Worm (Caenorhabditis elegans) whole organism, L3 larva: ENCODE measurements around the gene C12D5.4.

Source experiments
- aly-2 ChIP-seq: fragments of 150-350 bp; optimal IDR thresholded peaks from 2 replicates; lab custom pipeline; 2014; ENCODE audit warnings: missing biosample characterization, missing genetic modification characterization
- ama-1 ChIP-seq: fragments of 150-350 bp; optimal IDR thresholded peaks from 2 replicates; lab custom pipeline; 2018
- ceh-82 ChIP-seq: fragments of 150-350 bp; optimal IDR thresholded peaks from 2 replicates; lab custom pipeline; 2014; ENCODE audit warnings: missing biosample characterization, missing genetic modification characterization
- egl-27 ChIP-seq: sonication (generic microtip); optimal IDR thresholded peaks from 4 replicates; lab custom pipeline; 2017; ENCODE audit warnings: missing biosample characterization, missing genetic modification reagents, missing genetic modification characterization
- eor-1 ChIP-seq, 2 experiments: fragments of 150-350 bp; optimal IDR thresholded peaks; 2 replicates each; lab custom pipeline; 2014 to 2018; ENCODE audit warnings: missing biosample characterization in 2 of 2, missing genetic modification characterization in 2 of 2
- fkh-10 ChIP-seq: sonication (generic microtip); optimal IDR thresholded peaks from 2 replicates; lab custom pipeline; 2017; ENCODE audit warnings: missing biosample characterization, missing genetic modification reagents, missing genetic modification characterization
- nfya-1 ChIP-seq: sonication (generic microtip); optimal IDR thresholded peaks from 2 replicates; lab custom pipeline; 2017; ENCODE audit warnings: missing genetic modification characterization, mild to moderate bottlenecking, missing compliant biosample characterization, antibody characterized with exemption, moderate library complexity; ENCODE audit not compliant: insufficient read depth
- nhr-11 ChIP-seq: fragments of 150-350 bp; optimal IDR thresholded peaks from 2 replicates; lab custom pipeline; 2014; ENCODE audit warnings: missing biosample characterization, missing genetic modification characterization
- nhr-76 ChIP-seq: fragments of 150-350 bp; sonication (generic microtip); optimal IDR thresholded peaks from 5 replicates; lab custom pipeline; 2014; ENCODE audit warnings: missing biosample characterization, missing genetic modification characterization
- tbx-2 ChIP-seq: sonication (generic microtip); optimal IDR thresholded peaks from 2 replicates; lab custom pipeline; 2016; ENCODE audit warnings: mild to moderate bottlenecking, missing genetic modification characterization, missing compliant biosample characterization
- unc-62 ChIP-seq: fragments of 150-350 bp; sonication (generic microtip); optimal IDR thresholded peaks from 4 replicates; lab custom pipeline; 2014; ENCODE audit warnings: missing biosample characterization, missing genetic modification reagents, missing genetic modification characterization
- ztf-4 ChIP-seq: fragments of 150-350 bp; optimal IDR thresholded peaks from 2 replicates; lab custom pipeline; 2014; ENCODE audit warnings: missing biosample characterization, missing genetic modification characterization

DNA sequence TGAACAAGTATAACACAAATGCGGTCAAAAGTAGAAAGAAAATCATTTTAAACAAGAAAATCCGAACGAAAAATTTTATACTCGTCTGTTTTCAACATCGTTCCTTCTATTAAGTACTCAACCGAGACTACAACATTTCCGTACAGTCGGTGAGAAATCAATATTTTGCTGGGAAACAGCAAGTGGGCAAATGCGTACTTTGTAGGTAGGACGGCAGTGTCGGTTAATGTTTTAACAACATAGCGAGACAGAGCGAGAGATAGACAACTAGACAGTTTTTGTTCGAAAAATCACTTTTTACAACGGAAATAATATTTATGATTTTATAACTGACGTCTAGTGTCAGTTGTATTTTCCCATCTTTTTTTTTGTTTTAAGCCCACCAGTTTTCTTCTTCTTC is 9.0 kb downstream of the C12D5.4 start, which contains the start of gene cyp-33A1:
- TF ChIP-seq nhr-76 (tag; lab: Kevin White, UChicago): no peak
- TF ChIP-seq tbx-2: no peak
- no peak for TF ChIP-seq egl-27
- no peak for TF ChIP-seq nfya-1
- no peak for TF ChIP-seq ceh-82 (tag; lab: Kevin White, UChicago)
- TF ChIP-seq ama-1 (lab: Kevin White, UChicago): no peak
- TF ChIP-seq fkh-10 (GFP tag; lab: Kevin White, UChicago): no peak
- TF ChIP-seq unc-62 (GFP tag; lab: Kevin White, UChicago): no peak
- no peak for TF ChIP-seq eor-1 (tag; optimal IDR thresholded peaks at IDR 0.05; lab: Kevin White, UChicago)
- TF ChIP-seq aly-2: no peak
- TF ChIP-seq nhr-11: no peak
- no peak for TF ChIP-seq ztf-4 (tag; lab: Kevin White, UChicago)
